Worm (Caenorhabditis elegans) whole organism, L4 larva: Measurements from ENCODE around the gene F49C12.3.

Experiments
- F10B5.3 ChIP-seq: sonication (generic microtip); optimal IDR thresholded peaks from 2 replicates; lab custom pipeline; 2016; ENCODE audit warnings: mild to moderate bottlenecking, missing genetic modification characterization, missing compliant biosample characterization
- F26F4.8 ChIP-seq: fragments of 200-800 bp; sonication (Bioruptor generic); conservative IDR thresholded peaks from 2 replicates; pipeline ENCODE4 v1.3.6; 2022; ENCODE audit warnings: missing genetic modification characterization, missing compliant biosample characterization
- F44E2.7 ChIP-seq: fragments of 200-800 bp; sonication (Bioruptor generic); IDR thresholded peaks from 2 replicates; pipeline ENCODE4 v2.1.2; 2022; ENCODE audit warnings: missing genetic modification characterization, missing compliant biosample characterization
- F49E8.2 ChIP-seq: sonication (generic microtip); optimal IDR thresholded peaks from 2 replicates; lab custom pipeline; 2016; ENCODE audit warnings: missing compliant biosample characterization, mild to moderate bottlenecking, missing genetic modification characterization, borderline replicate concordance
- T20F7.1 ChIP-seq: fragments of 200-800 bp; sonication (Bioruptor generic); optimal IDR thresholded peaks from 2 replicates; lab custom pipeline; 2018; ENCODE audit warnings: mild to moderate bottlenecking, missing genetic modification characterization, missing compliant biosample characterization
- T26A8.4 ChIP-seq: fragments of 200-800 bp; sonication (Bioruptor generic); IDR thresholded peaks from 2 replicates; pipeline ENCODE4 v1.3.6; 2022; ENCODE audit warnings: missing genetic modification characterization, missing compliant biosample characterization
- Y75B8A.6 ChIP-seq: fragments of 200-800 bp; sonication (Bioruptor generic); IDR thresholded peaks from 2 replicates; pipeline ENCODE4 v1.3.6; 2022; ENCODE audit warnings: missing genetic modification reagents, missing genetic modification characterization, missing compliant biosample characterization
- aha-1 ChIP-seq: fragments of 150-350 bp; peaks from one replicate; lab custom pipeline; 2014; ENCODE audit warnings: missing biosample characterization, missing genetic modification characterization
- arid-1 ChIP-seq: fragments of 200-800 bp; sonication (Bioruptor generic); conservative IDR thresholded peaks from 2 replicates; pipeline ENCODE4 v1.3.6; 2022; ENCODE audit warnings: missing genetic modification reagents, missing genetic modification characterization, missing compliant biosample characterization
- ceh-32 ChIP-seq: sonication (generic microtip); optimal IDR thresholded peaks from 2 replicates; lab custom pipeline; 2016; ENCODE audit warnings: mild to moderate bottlenecking, missing genetic modification characterization, missing compliant biosample characterization; ENCODE audit not compliant: poor library complexity
- ceh-44 ChIP-seq: fragments of 200-800 bp; sonication (Bioruptor generic); IDR thresholded peaks from 2 replicates; pipeline ENCODE4 v1.3.6; 2022; ENCODE audit warnings: missing genetic modification reagents, missing genetic modification characterization, missing compliant biosample characterization
- cey-2 ChIP-seq: sonication (generic microtip); optimal IDR thresholded peaks from 3 replicates; lab custom pipeline; 2017; ENCODE audit warnings: missing genetic modification characterization, mild to moderate bottlenecking, missing compliant biosample characterization, antibody characterized with exemption, borderline replicate concordance; ENCODE audit not compliant: insufficient read depth
- daf-12 ChIP-seq: fragments of 150-350 bp; optimal IDR thresholded peaks from 2 replicates; lab custom pipeline; 2014; ENCODE audit warnings: missing biosample characterization, missing genetic modification reagents, missing genetic modification characterization
- daf-16 ChIP-seq, 3 experiments: sonication (generic microtip); optimal IDR thresholded peaks; 2 replicates each; lab custom pipeline; 2016 to 2017; ENCODE audit warnings: missing genetic modification characterization in 3 of 3, missing genetic modification reagents in 3 of 3, mild to moderate bottlenecking in 2 of 3, missing compliant biosample characterization in 2 of 3, missing biosample characterization in 1 of 3, moderate library complexity in 1 of 3
- daf-19 ChIP-seq: fragments of 200-800 bp; sonication (Bioruptor generic); conservative IDR thresholded peaks from 2 replicates; pipeline ENCODE4 v1.3.6; 2022; ENCODE audit warnings: missing genetic modification characterization, missing compliant biosample characterization
- daf-8 ChIP-seq: fragments of 200-800 bp; sonication (Bioruptor generic); IDR thresholded peaks from 2 replicates; pipeline ENCODE4 v1.3.6; 2022; ENCODE audit warnings: missing genetic modification characterization, missing compliant biosample characterization
- dmd-6 ChIP-seq: fragments of 200-800 bp; sonication (Bioruptor generic); IDR thresholded peaks from 2 replicates; pipeline ENCODE4 v1.3.6; 2022; ENCODE audit warnings: missing genetic modification reagents, missing genetic modification characterization, missing compliant biosample characterization
- dmd-8 ChIP-seq: fragments of 200-800 bp; sonication (Bioruptor generic); IDR thresholded peaks from 2 replicates; pipeline ENCODE4 v1.3.6; 2022; ENCODE audit warnings: missing genetic modification characterization, missing compliant biosample characterization
- dpl-1 ChIP-seq: fragments of 150-350 bp; optimal IDR thresholded peaks from 2 replicates; lab custom pipeline; 2014; ENCODE audit warnings: missing biosample characterization, missing genetic modification reagents, missing genetic modification characterization
- dve-1 ChIP-seq: sonication (generic microtip); optimal IDR thresholded peaks from 2 replicates; lab custom pipeline; 2017; ENCODE audit warnings: antibody characterized with exemption, mild to moderate bottlenecking, missing genetic modification characterization, missing compliant biosample characterization; ENCODE audit not compliant: insufficient read depth
- hif-1 ChIP-seq, 2 experiments: sonication (generic microtip); optimal IDR thresholded peaks; 2 replicates each; lab custom pipeline; 2016 to 2017; ENCODE audit warnings: missing compliant biosample characterization in 2 of 2, missing genetic modification characterization in 2 of 2, missing genetic modification reagents in 2 of 2, missing genotype in 2 of 2, mild to moderate bottlenecking in 1 of 2
- hlh-11 ChIP-seq: fragments of 200-800 bp; sonication (Bioruptor generic); optimal IDR thresholded peaks from 2 replicates; lab custom pipeline; 2018; ENCODE audit warnings: mild to moderate bottlenecking, missing genetic modification characterization, missing compliant biosample characterization
- hlh-30 ChIP-seq: sonication (generic microtip); optimal IDR thresholded peaks from 2 replicates; lab custom pipeline; 2017; ENCODE audit warnings: antibody characterized with exemption, mild to moderate bottlenecking, missing genetic modification characterization, missing compliant biosample characterization; ENCODE audit not compliant: insufficient read depth
- lin-1 ChIP-seq: fragments of 200-800 bp; sonication (Bioruptor generic); IDR thresholded peaks from 2 replicates; pipeline ENCODE4 v1.3.6; 2022; ENCODE audit warnings: missing genetic modification reagents, missing genetic modification characterization, missing compliant biosample characterization
- lin-29 ChIP-seq: fragments of 200-800 bp; sonication (Bioruptor generic); IDR thresholded peaks from 2 replicates; pipeline ENCODE4 v1.3.6; 2022; ENCODE audit warnings: missing genetic modification reagents, missing genetic modification characterization, missing compliant biosample characterization
- lin-38 ChIP-seq: fragments of 200-800 bp; sonication (Bioruptor generic); IDR thresholded peaks from 2 replicates; pipeline ENCODE4 v1.3.6; 2022; ENCODE audit warnings: missing genetic modification reagents, missing genetic modification characterization, missing compliant biosample characterization
- lir-3 ChIP-seq: sonication (generic microtip); optimal IDR thresholded peaks from 2 replicates; lab custom pipeline; 2016; ENCODE audit warnings: mild to moderate bottlenecking, missing genetic modification characterization, missing compliant biosample characterization
- mdt-29 ChIP-seq: fragments of 200-800 bp; sonication (Bioruptor generic); IDR thresholded peaks from 2 replicates; pipeline ENCODE4 v1.3.6; 2022; ENCODE audit warnings: missing genetic modification reagents, missing genetic modification characterization, missing compliant biosample characterization
- mes-2 ChIP-seq: sonication (generic microtip); optimal IDR thresholded peaks from 2 replicates; lab custom pipeline; 2016; ENCODE audit warnings: missing genotype, mild to moderate bottlenecking, missing genetic modification characterization, missing compliant biosample characterization; ENCODE audit not compliant: poor library complexity, severe bottlenecking
- mxl-3 ChIP-seq: fragments of 200-800 bp; sonication (Bioruptor generic); optimal IDR thresholded peaks from 2 replicates; lab custom pipeline; 2018; ENCODE audit warnings: mild to moderate bottlenecking, missing genetic modification characterization, missing compliant biosample characterization
- nhr-11 ChIP-seq: fragments of 150-350 bp; optimal IDR thresholded peaks from 2 replicates; lab custom pipeline; 2014; ENCODE audit warnings: missing biosample characterization, missing genetic modification characterization
- nhr-111 ChIP-seq: fragments of 200-800 bp; sonication (Bioruptor generic); optimal IDR thresholded peaks from 2 replicates; lab custom pipeline; 2018; ENCODE audit warnings: mild to moderate bottlenecking, missing genetic modification characterization, missing compliant biosample characterization
- nhr-28 ChIP-seq: fragments of 150-350 bp; optimal IDR thresholded peaks from 2 replicates; lab custom pipeline; 2014; ENCODE audit warnings: missing biosample characterization, missing genetic modification characterization
- pqm-1 ChIP-seq: sonication (generic microtip); optimal IDR thresholded peaks from 2 replicates; lab custom pipeline; 2017; ENCODE audit warnings: missing biosample characterization, missing genetic modification characterization
- saeg-2 ChIP-seq: fragments of 200-800 bp; sonication (Bioruptor generic); IDR thresholded peaks from 2 replicates; pipeline ENCODE4 v1.3.6; 2022; ENCODE audit warnings: missing genetic modification reagents, missing genetic modification characterization, missing compliant biosample characterization
- spr-3 ChIP-seq: fragments of 200-800 bp; sonication (Bioruptor generic); optimal IDR thresholded peaks from 2 replicates; lab custom pipeline; 2018; ENCODE audit warnings: mild to moderate bottlenecking, missing genetic modification characterization, missing compliant biosample characterization
- tag-97 ChIP-seq: fragments of 200-800 bp; sonication (Bioruptor generic); IDR thresholded peaks from 2 replicates; pipeline ENCODE4 v1.3.6; 2022; ENCODE audit warnings: missing genetic modification characterization, missing compliant biosample characterization
- unc-130 ChIP-seq: sonication (generic microtip); optimal IDR thresholded peaks from 2 replicates; lab custom pipeline; 2016; ENCODE audit warnings: missing genetic modification reagents, missing genetic modification characterization, missing compliant biosample characterization
- vab-7 ChIP-seq: fragments of 200-800 bp; sonication (Bioruptor generic); IDR thresholded peaks from 2 replicates; pipeline ENCODE4 v1.3.6; 2022; ENCODE audit warnings: missing genetic modification reagents, missing genetic modification characterization, missing compliant biosample characterization
- zip-11 ChIP-seq: fragments of 200-800 bp; sonication (Bioruptor generic); IDR thresholded peaks from 2 replicates; pipeline ENCODE4 v1.3.6; 2022; ENCODE audit warnings: missing genetic modification characterization, missing compliant biosample characterization
- zip-2 ChIP-seq: fragments of 150-350 bp; optimal IDR thresholded peaks from 2 replicates; lab custom pipeline; 2014; ENCODE audit warnings: missing biosample characterization, missing genetic modification characterization
- ztf-7 ChIP-seq: fragments of 150-350 bp; optimal IDR thresholded peaks from 2 replicates; lab custom pipeline; 2014; ENCODE audit warnings: missing biosample characterization, missing genetic modification characterization

The F49C12.3 gene

ce11 chrIV:9335552-9336251, 35.5 kb downstream of the F49C12.3 start, which contains the start of the genes coa-4 and T20D3.14 (continued):
- TF ChIP-seq lin-1 (GFP tag; lab: Robert Waterston, UW) (peak; percentile 49; the same call in 1 of the 2 replicates), hlh-11 (tag; lab: Kevin White, UChicago) (peak; percentile 64), tag-97 (GFP tag; lab: Robert Waterston, UW) (no peak), ceh-44 (GFP tag; lab: Robert Waterston, UW) (no peak), Y75B8A.6 (no peak), lir-3 (no peak), lin-29 (no peak), hif-1 (tag; optimal IDR thresholded peaks at IDR 0.05; lab: Kevin White, UChicago) (no peak), aha-1 (tag; lab: Kevin White, UChicago) (peak; percentile 63), mxl-3 (GFP tag; lab: Kevin White, UChicago) (no peak), zip-2 (tag; lab: Kevin White, UChicago) (no peak), lin-38 (GFP tag; lab: Robert Waterston, UW) (peak; percentile 29; the same call in 1 of the 2 replicates), cey-2 (tag; lab: Kevin White, UChicago) (no peak), F10B5.3 (tag; lab: Kevin White, UChicago) (no peak), daf-12 (tag; lab: Kevin White, UChicago) (no peak), vab-7 (GFP tag; lab: Robert Waterston, UW) (no peak), dmd-6 (GFP tag; lab: Robert Waterston, UW) (peak; percentile 75), nhr-111 (no peak), nhr-11 (tag; lab: Kevin White, UChicago) (no peak), F26F4.8 (no peak), arid-1 (GFP tag; lab: Robert Waterston, UW) (no peak), nhr-28 (tag; lab: Kevin White, UChicago) (peak; percentile 27)

- TF ChIP-seq nhr-28 (tag; lab: Kevin White, UChicago), result no peak
- TF ChIP-seq T26A8.4 (GFP tag; lab: Robert Waterston, UW), result no peak
- TF ChIP-seq mes-2 (tag; lab: Kevin White, UChicago), result peak; percentile 66
- TF ChIP-seq unc-130, result peak; percentile 67
- no peak for TF ChIP-seq mdt-29 (GFP tag; lab: Robert Waterston, UW)
- TF ChIP-seq, all 104 proteins: peak for 2
These were observed 36.4 kb downstream of the F49C12.3 start, which contains the start of gene T20D3.5 for ce11 chrIV:9336538-9337090. Gene T20D3.5, plus strand, starts transcription at chrIV:9337040.

ce11 chrIV:9339205-9339604, 39.0 kb downstream of the F49C12.3 start, which contains the start of gene T20D3.6:
Gene T20D3.6, minus strand, starts transcription at chrIV:9339305.
- TF ChIP-seq hlh-30 (tag; lab: Kevin White, UChicago), result no peak
- TF ChIP-seq T20F7.1 (GFP tag; lab: Kevin White, UChicago), result peak; percentile 28
- TF ChIP-seq daf-16 (GFP tag; optimal IDR thresholded peaks at IDR 0.05; lab: Kevin White, UChicago), result no peak
- peak; percentile 17 for TF ChIP-seq daf-16 (tag; optimal IDR thresholded peaks at IDR 0.05; lab: Kevin White, UChicago)

ce11 chrIV:9341591-9341990, 41.4 kb downstream of the F49C12.3 start, which contains the start of gene vps-26:
Gene vps-26, minus strand, starts transcription at chrIV:9341790.
- TF ChIP-seq lin-29 (no peak), nhr-28 (tag; lab: Kevin White, UChicago) (peak; percentile 15), tag-97 (GFP tag; lab: Robert Waterston, UW) (no peak), dmd-8 (no peak), ceh-32 (tag; lab: Kevin White, UChicago) (no peak), F44E2.7 (GFP tag; lab: Robert Waterston, UW) (no peak), ztf-7 (tag; lab: Kevin White, UChicago) (no peak), dve-1 (tag; lab: Kevin White, UChicago) (peak; percentile 52), spr-3 (no peak), daf-8 (GFP tag; lab: Robert Waterston, UW) (no peak), F49E8.2 (tag; lab: Kevin White, UChicago) (no peak), mdt-29 (GFP tag; lab: Robert Waterston, UW) (no peak), saeg-2 (GFP tag; lab: Robert Waterston, UW) (no peak), lin-38 (GFP tag; lab: Robert Waterston, UW) (peak; percentile 92), pqm-1 (tag; lab: Kevin White, UChicago) (peak; percentile 13), dpl-1 (no peak), daf-19 (GFP tag; lab: Robert Waterston, UW) (no peak), zip-11 (no peak), hif-1 (tag; optimal IDR thresholded peaks at IDR 0.05; lab: Kevin White, UChicago) (no peak)
